Worm (Caenorhabditis elegans) whole organism, L4/young adult: ENCODE results near the gene math-20.

Experiments
- W03F9.2 ChIP-seq: fragments of 150-350 bp; optimal IDR thresholded peaks from 2 replicates; lab custom pipeline; 2014; ENCODE audit warnings: missing biosample characterization, missing genetic modification characterization
- him-1 ChIP-seq: sonication (generic microtip); optimal IDR thresholded peaks from 2 replicates; lab custom pipeline; 2016; ENCODE audit warnings: missing genotype, missing genetic modification reagents, missing genetic modification characterization, missing compliant biosample characterization

- TF ChIP-seq him-1 (tag; lab: Kevin White, UChicago) = no peak
- TF ChIP-seq W03F9.2 = no peak
Observed at ce11 chrII:2042447-2042846, 46.1 kb downstream of the math-20 start, which contains the start of gene bath-20.
